Worm (Caenorhabditis elegans) whole organism, L3 larva: ENCODE results near the gene rab-33.

Source experiments
- R02D3.7 ChIP-seq: fragments of 150-350 bp; optimal IDR thresholded peaks from 2 replicates; lab custom pipeline; 2014; ENCODE audit warnings: missing biosample characterization, missing genetic modification characterization
- ZK546.5 ChIP-seq: sonication (generic microtip); optimal IDR thresholded peaks from 2 replicates; lab custom pipeline; 2017; ENCODE audit warnings: missing biosample characterization, missing genetic modification characterization
- aly-2 ChIP-seq: fragments of 150-350 bp; optimal IDR thresholded peaks from 2 replicates; lab custom pipeline; 2014; ENCODE audit warnings: missing biosample characterization, missing genetic modification characterization
- ama-1 ChIP-seq: fragments of 150-350 bp; optimal IDR thresholded peaks from 2 replicates; lab custom pipeline; 2018
- ceh-16 ChIP-seq: sonication (generic microtip); optimal IDR thresholded peaks from 2 replicates; lab custom pipeline; 2017; ENCODE audit warnings: missing biosample characterization, missing genetic modification characterization
- ceh-28 ChIP-seq: fragments of 150-350 bp; optimal IDR thresholded peaks from 2 replicates; lab custom pipeline; 2014; ENCODE audit warnings: missing biosample characterization, missing genetic modification reagents, missing genetic modification characterization
- ceh-82 ChIP-seq: fragments of 150-350 bp; optimal IDR thresholded peaks from 2 replicates; lab custom pipeline; 2014; ENCODE audit warnings: missing biosample characterization, missing genetic modification characterization
- ceh-9 ChIP-seq: sonication (generic microtip); optimal IDR thresholded peaks from 2 replicates; lab custom pipeline; 2018; ENCODE audit warnings: missing biosample characterization, missing genetic modification characterization
- egl-27 ChIP-seq: sonication (generic microtip); optimal IDR thresholded peaks from 4 replicates; lab custom pipeline; 2017; ENCODE audit warnings: missing biosample characterization, missing genetic modification reagents, missing genetic modification characterization
- egl-5 ChIP-seq: fragments of 150-350 bp; optimal IDR thresholded peaks from 2 replicates; lab custom pipeline; 2017; ENCODE audit warnings: missing biosample characterization, missing genetic modification reagents, missing genetic modification characterization, inconsistent platforms
- elt-1 ChIP-seq: fragments of 150-350 bp; optimal IDR thresholded peaks from 2 replicates; lab custom pipeline; 2014; ENCODE audit warnings: missing biosample characterization, missing genetic modification characterization
- elt-2 ChIP-seq: sonication (generic microtip); optimal IDR thresholded peaks from 2 replicates; lab custom pipeline; 2016; ENCODE audit warnings: missing genetic modification reagents, mild to moderate bottlenecking, missing genetic modification characterization, missing compliant biosample characterization
- eor-1 ChIP-seq, 2 experiments: fragments of 150-350 bp; optimal IDR thresholded peaks; 2 replicates each; lab custom pipeline; 2014 to 2018; ENCODE audit warnings: missing biosample characterization in 2 of 2, missing genetic modification characterization in 2 of 2
- fkh-10 ChIP-seq: sonication (generic microtip); optimal IDR thresholded peaks from 2 replicates; lab custom pipeline; 2017; ENCODE audit warnings: missing biosample characterization, missing genetic modification reagents, missing genetic modification characterization
- fkh-2 ChIP-seq: fragments of 150-350 bp; optimal IDR thresholded peaks from 2 replicates; lab custom pipeline; 2014; ENCODE audit warnings: missing biosample characterization, missing genetic modification reagents, missing genetic modification characterization
- fos-1 ChIP-seq: fragments of 150-350 bp; optimal IDR thresholded peaks from 2 replicates; lab custom pipeline; 2014; ENCODE audit warnings: missing biosample characterization, missing genetic modification characterization
- jun-1 ChIP-seq: fragments of 150-350 bp; optimal IDR thresholded peaks from 2 replicates; lab custom pipeline; 2014; ENCODE audit warnings: missing biosample characterization, missing genetic modification reagents, missing genetic modification characterization
- lin-15B ChIP-seq: fragments of 150-350 bp; optimal IDR thresholded peaks from 2 replicates; lab custom pipeline; 2014; ENCODE audit warnings: missing biosample characterization, missing genetic modification characterization
- lin-39 ChIP-seq: fragments of 150-350 bp; optimal IDR thresholded peaks from 2 replicates; lab custom pipeline; 2018; ENCODE audit warnings: missing biosample characterization, missing genetic modification reagents, missing genetic modification characterization
- lsy-12 ChIP-seq: sonication (generic microtip); optimal IDR thresholded peaks from 2 replicates; lab custom pipeline; 2016; ENCODE audit warnings: mild to moderate bottlenecking, missing genetic modification characterization, missing compliant biosample characterization
- mdl-1 ChIP-seq: fragments of 150-350 bp; optimal IDR thresholded peaks from 2 replicates; lab custom pipeline; 2014; ENCODE audit warnings: missing biosample characterization, missing genetic modification characterization
- mml-1 ChIP-seq: fragments of 150-350 bp; sonication (generic microtip); optimal IDR thresholded peaks from 3 replicates; lab custom pipeline; 2014; ENCODE audit warnings: missing biosample characterization, missing genetic modification characterization
- nfya-1 ChIP-seq: sonication (generic microtip); optimal IDR thresholded peaks from 2 replicates; lab custom pipeline; 2017; ENCODE audit warnings: missing genetic modification characterization, mild to moderate bottlenecking, missing compliant biosample characterization, antibody characterized with exemption, moderate library complexity; ENCODE audit not compliant: insufficient read depth
- nhr-11 ChIP-seq: fragments of 150-350 bp; optimal IDR thresholded peaks from 2 replicates; lab custom pipeline; 2014; ENCODE audit warnings: missing biosample characterization, missing genetic modification characterization
- nhr-23 ChIP-seq: fragments of 150-350 bp; optimal IDR thresholded peaks from 2 replicates; lab custom pipeline; 2014; ENCODE audit warnings: missing biosample characterization, missing genetic modification reagents, missing genetic modification characterization
- nhr-237 ChIP-seq: fragments of 150-350 bp; optimal IDR thresholded peaks from 2 replicates; lab custom pipeline; 2014; ENCODE audit warnings: missing biosample characterization, missing genetic modification characterization
- nhr-25 ChIP-seq: sonication (generic microtip); optimal IDR thresholded peaks from 2 replicates; lab custom pipeline; 2017; ENCODE audit warnings: missing biosample characterization, missing genetic modification characterization
- nhr-43 ChIP-seq: sonication (generic microtip); optimal IDR thresholded peaks from 2 replicates; lab custom pipeline; 2016; ENCODE audit warnings: mild to moderate bottlenecking, missing genetic modification characterization, missing compliant biosample characterization; ENCODE audit not compliant: poor library complexity, severe bottlenecking
- nhr-67 ChIP-seq: fragments of 150-350 bp; optimal IDR thresholded peaks from 2 replicates; lab custom pipeline; 2014; ENCODE audit warnings: missing biosample characterization, missing genetic modification characterization
- nhr-76 ChIP-seq: fragments of 150-350 bp; sonication (generic microtip); optimal IDR thresholded peaks from 5 replicates; lab custom pipeline; 2014; ENCODE audit warnings: missing biosample characterization, missing genetic modification characterization
- nhr-77 ChIP-seq: fragments of 150-350 bp; optimal IDR thresholded peaks from 2 replicates; lab custom pipeline; 2014; ENCODE audit warnings: missing biosample characterization, missing genetic modification characterization
- pha-4 ChIP-seq: fragments of 150-350 bp; optimal IDR thresholded peaks from 2 replicates; lab custom pipeline; 2014; ENCODE audit warnings: missing biosample characterization, missing genetic modification reagents, missing genetic modification characterization
- pqm-1 ChIP-seq: fragments of 150-350 bp; optimal IDR thresholded peaks from 2 replicates; lab custom pipeline; 2017; ENCODE audit warnings: missing biosample characterization, missing genetic modification characterization, inconsistent platforms
- sea-2 ChIP-seq: fragments of 150-350 bp; sonication (generic microtip); optimal IDR thresholded peaks from 4 replicates; lab custom pipeline; 2014; ENCODE audit warnings: missing biosample characterization, missing genetic modification reagents, missing genetic modification characterization
- skn-1 ChIP-seq: fragments of 150-350 bp; optimal IDR thresholded peaks from 2 replicates; lab custom pipeline; 2014; ENCODE audit warnings: missing biosample characterization, missing genetic modification characterization
- snpc-4 ChIP-seq: fragments of 150-350 bp; optimal IDR thresholded peaks from 2 replicates; lab custom pipeline; 2014; ENCODE audit warnings: missing biosample characterization, missing genetic modification characterization
- tbx-2 ChIP-seq: sonication (generic microtip); optimal IDR thresholded peaks from 2 replicates; lab custom pipeline; 2016; ENCODE audit warnings: mild to moderate bottlenecking, missing genetic modification characterization, missing compliant biosample characterization
- unc-39 ChIP-seq: sonication (generic microtip); optimal IDR thresholded peaks from 4 replicates; lab custom pipeline; 2017; ENCODE audit warnings: missing biosample characterization, missing genetic modification characterization
- unc-62 ChIP-seq: fragments of 150-350 bp; sonication (generic microtip); optimal IDR thresholded peaks from 4 replicates; lab custom pipeline; 2014; ENCODE audit warnings: missing biosample characterization, missing genetic modification reagents, missing genetic modification characterization
- zag-1 ChIP-seq: fragments of 150-350 bp; optimal IDR thresholded peaks from 2 replicates; lab custom pipeline; 2014; ENCODE audit warnings: missing biosample characterization, missing genetic modification characterization
- ztf-11 ChIP-seq: fragments of 150-350 bp; optimal IDR thresholded peaks from 2 replicates; lab custom pipeline; 2014; ENCODE audit warnings: missing biosample characterization, missing genetic modification characterization
- ztf-4 ChIP-seq: fragments of 150-350 bp; optimal IDR thresholded peaks from 2 replicates; lab custom pipeline; 2014; ENCODE audit warnings: missing biosample characterization, missing genetic modification characterization

The rab-33 gene

DNA sequence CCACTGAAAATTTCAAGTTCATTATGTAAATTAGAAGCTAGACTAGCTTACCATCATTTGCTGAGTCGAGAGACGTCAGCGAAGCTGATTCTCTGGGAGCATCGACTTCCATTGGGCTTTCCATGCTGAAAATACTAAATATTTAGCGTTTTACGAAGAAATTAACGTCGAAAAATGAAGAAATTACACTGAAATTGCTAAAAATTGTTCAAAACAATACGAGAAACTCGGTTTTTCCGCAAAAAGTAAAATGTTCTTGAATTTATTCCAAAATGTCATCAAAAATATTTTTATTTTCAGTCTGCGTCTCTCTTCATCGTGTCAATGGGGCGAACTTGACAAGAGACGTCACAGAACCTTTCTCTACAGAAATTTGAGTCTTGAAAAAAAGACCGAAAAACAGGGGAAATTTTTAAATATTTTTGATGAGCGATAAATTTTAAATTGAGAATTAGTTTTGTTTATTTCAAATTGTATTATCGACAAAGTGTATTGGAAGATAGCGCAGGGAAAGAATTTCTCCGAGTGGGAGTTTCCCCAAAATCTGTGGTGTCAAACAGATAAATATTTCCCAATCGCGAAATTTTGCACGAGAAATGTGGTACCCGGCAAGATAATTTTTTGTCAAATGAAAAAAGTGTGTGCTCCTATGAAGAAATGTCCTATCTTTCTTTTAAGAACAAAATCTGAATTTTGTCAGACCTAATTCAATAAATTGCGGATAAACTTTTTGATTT lies 43.1 kb downstream of the rab-33 start, which contains the start of gene ecps-1:
Gene ecps-1, minus strand, starts transcription at position 125 of the 737 bp plus-strand sequence.
- TF ChIP-seq lsy-12 (tag; lab: Kevin White, UChicago), result peak; percentile 81
- TF ChIP-seq eor-1 (tag; optimal IDR thresholded peaks at IDR 0.05; lab: Kevin White, UChicago), result no peak
- peak; percentile 97 for TF ChIP-seq pha-4 (tag; lab: Kevin White, UChicago)
- TF ChIP-seq snpc-4 (tag; lab: Kevin White, UChicago), result peak; percentile 68
- no peak for TF ChIP-seq ZK546.5 (tag; lab: Kevin White, UChicago)
- no peak for TF ChIP-seq nhr-76 (tag; lab: Kevin White, UChicago)
- TF ChIP-seq ceh-9 (tag; lab: Kevin White, UChicago), result no peak
- no peak for TF ChIP-seq nhr-67
- TF ChIP-seq ceh-16 (tag; lab: Kevin White, UChicago), result no peak
- TF ChIP-seq nhr-237 (tag; lab: Kevin White, UChicago), result no peak
- TF ChIP-seq nhr-43 (tag; lab: Kevin White, UChicago), result peak; percentile 89
- TF ChIP-seq lin-39 (tag; lab: Kevin White, UChicago), result peak; percentile 32
- TF ChIP-seq nhr-23 (tag; lab: Kevin White, UChicago), result peak; percentile 89
- peak; percentile 53 for TF ChIP-seq fkh-10 (GFP tag; lab: Kevin White, UChicago)
- TF ChIP-seq ceh-28 (tag; lab: Kevin White, UChicago), result peak; percentile 77
- TF ChIP-seq R02D3.7 (tag; lab: Kevin White, UChicago), result peak; percentile 86
- TF ChIP-seq nhr-77, result no peak
- TF ChIP-seq ztf-11 (tag; lab: Kevin White, UChicago), result no peak
- peak; percentile 93 for TF ChIP-seq lin-15B
- peak; percentile 57 for TF ChIP-seq pqm-1 (tag; lab: Kevin White, UChicago)
- TF ChIP-seq fkh-2 (tag; lab: Kevin White, UChicago), result no peak
- no peak for TF ChIP-seq mml-1 (tag; lab: Kevin White, UChicago)
- TF ChIP-seq nhr-11 (tag; lab: Kevin White, UChicago), result peak; percentile 45
- no peak for TF ChIP-seq ama-1
- TF ChIP-seq elt-2, result peak; percentile 51
- no peak for TF ChIP-seq aly-2 (tag; lab: Kevin White, UChicago)
- TF ChIP-seq tbx-2 (tag; lab: Kevin White, UChicago), result no peak
- TF ChIP-seq nhr-25 (tag; lab: Kevin White, UChicago), result peak; percentile 76
- peak; percentile 97 for TF ChIP-seq skn-1 (tag; lab: Kevin White, UChicago)
- TF ChIP-seq fos-1 (tag; lab: Kevin White, UChicago), result no peak
- TF ChIP-seq zag-1 (tag; lab: Kevin White, UChicago), result peak; percentile 9
- no peak for TF ChIP-seq egl-27 (tag; lab: Kevin White, UChicago)
- TF ChIP-seq unc-39 (tag; lab: Kevin White, UChicago), result no peak
- peak; percentile 62 for TF ChIP-seq ceh-82 (tag; lab: Kevin White, UChicago)
- peak; percentile 12 for TF ChIP-seq unc-62 (GFP tag; lab: Kevin White, UChicago)
- no peak for TF ChIP-seq sea-2 (GFP tag; lab: Kevin White, UChicago)
- TF ChIP-seq jun-1 (tag; lab: Kevin White, UChicago), result peak; percentile 63
- peak; percentile 13 for TF ChIP-seq elt-1 (tag; lab: Kevin White, UChicago)
- TF ChIP-seq egl-5 (tag; lab: Kevin White, UChicago), result peak; percentile 7
- peak; percentile 32 for TF ChIP-seq mdl-1
- TF ChIP-seq, all 47 proteins: peak for 22

DNA sequence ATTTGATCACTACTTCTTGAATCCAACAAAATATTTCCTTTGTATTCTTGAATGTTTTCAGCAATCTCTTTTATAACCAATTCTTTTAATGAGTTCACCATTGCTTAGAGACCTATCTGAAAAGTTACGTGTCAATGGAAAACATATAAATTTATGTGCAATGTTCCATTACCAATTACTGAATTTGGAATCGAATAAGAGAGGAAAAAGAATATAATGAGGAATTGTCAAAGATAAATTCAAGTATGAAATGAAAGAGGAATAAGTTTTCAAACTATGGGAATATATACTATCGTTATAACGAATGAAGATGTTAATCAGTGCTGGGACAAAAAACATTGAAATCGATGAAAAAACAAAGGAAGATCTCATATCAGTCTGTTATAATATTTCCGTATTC lies 52.6 kb downstream of the rab-33 start, which contains the start of gene H04D03.4:
Gene H04D03.4, minus strand, starts transcription at position 101 of the 400 bp plus-strand sequence.
- TF ChIP-seq lsy-12 (tag; lab: Kevin White, UChicago), result no peak
- TF ChIP-seq ceh-16 (tag; lab: Kevin White, UChicago), result no peak
- no peak for TF ChIP-seq mdl-1
- TF ChIP-seq ztf-4 (tag; lab: Kevin White, UChicago), result no peak
- TF ChIP-seq aly-2 (tag; lab: Kevin White, UChicago), result no peak
- TF ChIP-seq nfya-1, result no peak
